Worm (Caenorhabditis elegans): ENCODE measurements around the gene pqn-8.

ce11 chrIII:9956123-9956522 lies 41.7 kb downstream of the pqn-8 start, which contains the start of gene mog-1:
- no peak for TF ChIP-seq lin-26 (GFP tag; IDR thresholded peaks at IDR 0.05)
- TF ChIP-seq ama-1 (optimal IDR thresholded peaks at IDR 0.05) = no peak
- no peak for TF ChIP-seq ama-1 (GFP tag; optimal IDR thresholded peaks at IDR 0.05)
- TF ChIP-seq atf-7 (tag; optimal IDR thresholded peaks at IDR 0.05) = no peak
- TF ChIP-seq chd-7 (tag; optimal IDR thresholded peaks at IDR 0.05) = no peak
- no peak for TF ChIP-seq ceh-40 (GFP tag; IDR thresholded peaks at IDR 0.05)
- TF ChIP-seq dpff-1 (tag; optimal IDR thresholded peaks at IDR 0.05) = no peak
- TF ChIP-seq ztf-26 (tag; optimal IDR thresholded peaks at IDR 0.05) = no peak
- TF ChIP-seq ekl-4 (GFP tag; IDR thresholded peaks at IDR 0.05) = no peak
- TF ChIP-seq Y95B8A.8 (GFP tag; IDR thresholded peaks at IDR 0.05) = no peak
- TF ChIP-seq T26A5.8 (tag; optimal IDR thresholded peaks at IDR 0.05) = no peak
- TF ChIP-seq F23B12.7 (tag; optimal IDR thresholded peaks at IDR 0.05; ENCODE audit: insufficient read depth) = no peak

Measured in whole organism, young adult.